Fruit fly (Drosophila melanogaster) whole organism, embryonic: Measurements from ENCODE around the gene Nopp140.

Experiments used
- CG15073 ChIP-seq: fragments of 200-800 bp; sonication (Bioruptor generic); optimal IDR thresholded peaks from 2 replicates; lab custom pipeline; 2016; ENCODE audit warnings: missing biosample characterization, missing genetic modification characterization
- CG2678 ChIP-seq: fragments of 200-800 bp; sonication (Bioruptor generic); optimal IDR thresholded peaks from 3 replicates; lab custom pipeline; 2019; ENCODE audit warnings: missing biosample characterization, mild to moderate bottlenecking, missing genetic modification characterization, moderate library complexity

DNA sequence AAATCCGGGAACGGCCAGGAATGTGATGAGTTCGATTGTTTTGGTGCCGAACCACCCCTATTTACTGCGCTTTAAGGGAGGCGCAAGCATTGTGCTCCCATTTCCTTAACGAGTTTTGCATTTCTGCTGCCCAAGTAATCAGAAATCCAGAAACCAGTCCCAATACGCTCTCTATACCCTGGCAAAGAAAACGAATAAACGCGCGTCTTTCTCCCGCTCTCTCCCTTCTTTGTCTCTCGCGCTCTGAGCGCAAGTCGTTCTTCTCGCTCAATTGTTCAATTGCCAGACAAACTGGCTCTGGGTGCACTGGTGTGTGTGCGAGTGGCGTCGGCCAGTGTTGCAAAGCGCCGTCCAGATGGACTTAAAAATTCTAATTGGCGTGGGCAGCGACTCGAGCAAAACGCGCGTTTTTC is 47.8 kb downstream of the Nopp140 start:
- TF ChIP-seq CG2678 (tag; lab: Kevin White, UChicago) (peak; percentile 94), CG15073 (peak; percentile 83)
